Worm (Caenorhabditis elegans) whole organism, L3 larva: Measurements from ENCODE around the gene W07E11.1.

Experiments
- R02D3.7 ChIP-seq: fragments of 150-350 bp; optimal IDR thresholded peaks from 2 replicates; lab custom pipeline; 2014; ENCODE audit warnings: missing biosample characterization, missing genetic modification characterization
- ZK546.5 ChIP-seq: sonication (generic microtip); optimal IDR thresholded peaks from 2 replicates; lab custom pipeline; 2017; ENCODE audit warnings: missing biosample characterization, missing genetic modification characterization
- aly-2 ChIP-seq: fragments of 150-350 bp; optimal IDR thresholded peaks from 2 replicates; lab custom pipeline; 2014; ENCODE audit warnings: missing biosample characterization, missing genetic modification characterization
- ama-1 ChIP-seq: fragments of 150-350 bp; optimal IDR thresholded peaks from 2 replicates; lab custom pipeline; 2018
- ceh-16 ChIP-seq: sonication (generic microtip); optimal IDR thresholded peaks from 2 replicates; lab custom pipeline; 2017; ENCODE audit warnings: missing biosample characterization, missing genetic modification characterization
- ceh-28 ChIP-seq: fragments of 150-350 bp; optimal IDR thresholded peaks from 2 replicates; lab custom pipeline; 2014; ENCODE audit warnings: missing biosample characterization, missing genetic modification reagents, missing genetic modification characterization
- ceh-82 ChIP-seq: fragments of 150-350 bp; optimal IDR thresholded peaks from 2 replicates; lab custom pipeline; 2014; ENCODE audit warnings: missing biosample characterization, missing genetic modification characterization
- ceh-9 ChIP-seq: sonication (generic microtip); optimal IDR thresholded peaks from 2 replicates; lab custom pipeline; 2018; ENCODE audit warnings: missing biosample characterization, missing genetic modification characterization
- daf-12 ChIP-seq: fragments of 150-350 bp; optimal IDR thresholded peaks from 2 replicates; lab custom pipeline; 2014; ENCODE audit warnings: missing biosample characterization, missing genetic modification reagents, missing genetic modification characterization
- egl-27 ChIP-seq: sonication (generic microtip); optimal IDR thresholded peaks from 4 replicates; lab custom pipeline; 2017; ENCODE audit warnings: missing biosample characterization, missing genetic modification reagents, missing genetic modification characterization
- egl-5 ChIP-seq: fragments of 150-350 bp; optimal IDR thresholded peaks from 2 replicates; lab custom pipeline; 2017; ENCODE audit warnings: missing biosample characterization, missing genetic modification reagents, missing genetic modification characterization, inconsistent platforms
- elt-1 ChIP-seq: fragments of 150-350 bp; optimal IDR thresholded peaks from 2 replicates; lab custom pipeline; 2014; ENCODE audit warnings: missing biosample characterization, missing genetic modification characterization
- elt-2 ChIP-seq: sonication (generic microtip); optimal IDR thresholded peaks from 2 replicates; lab custom pipeline; 2016; ENCODE audit warnings: missing genetic modification reagents, mild to moderate bottlenecking, missing genetic modification characterization, missing compliant biosample characterization
- elt-3 ChIP-seq, 3 experiments: fragments of 150-350 bp in 1 of 3; sonication (generic microtip) in 2 of 3; optimal IDR thresholded peaks; 2 replicates in 2 of 3; 4 replicates in 1 of 3; lab custom pipeline; 2014 to 2017; ENCODE audit warnings: missing biosample characterization in 3 of 3, missing genetic modification characterization in 3 of 3
- eor-1 ChIP-seq, 2 experiments: fragments of 150-350 bp; optimal IDR thresholded peaks; 2 replicates each; lab custom pipeline; 2014 to 2018; ENCODE audit warnings: missing biosample characterization in 2 of 2, missing genetic modification characterization in 2 of 2
- fkh-10 ChIP-seq: sonication (generic microtip); optimal IDR thresholded peaks from 2 replicates; lab custom pipeline; 2017; ENCODE audit warnings: missing biosample characterization, missing genetic modification reagents, missing genetic modification characterization
- fkh-2 ChIP-seq: fragments of 150-350 bp; optimal IDR thresholded peaks from 2 replicates; lab custom pipeline; 2014; ENCODE audit warnings: missing biosample characterization, missing genetic modification reagents, missing genetic modification characterization
- fos-1 ChIP-seq: fragments of 150-350 bp; optimal IDR thresholded peaks from 2 replicates; lab custom pipeline; 2014; ENCODE audit warnings: missing biosample characterization, missing genetic modification characterization
- hmg-11 ChIP-seq: sonication (generic microtip); optimal IDR thresholded peaks from 2 replicates; lab custom pipeline; 2016; ENCODE audit warnings: missing genetic modification characterization, missing compliant biosample characterization
- jun-1 ChIP-seq: fragments of 150-350 bp; optimal IDR thresholded peaks from 2 replicates; lab custom pipeline; 2014; ENCODE audit warnings: missing biosample characterization, missing genetic modification reagents, missing genetic modification characterization
- lin-15B ChIP-seq: fragments of 150-350 bp; optimal IDR thresholded peaks from 2 replicates; lab custom pipeline; 2014; ENCODE audit warnings: missing biosample characterization, missing genetic modification characterization
- lin-39 ChIP-seq: fragments of 150-350 bp; optimal IDR thresholded peaks from 2 replicates; lab custom pipeline; 2018; ENCODE audit warnings: missing biosample characterization, missing genetic modification reagents, missing genetic modification characterization
- lsy-12 ChIP-seq: sonication (generic microtip); optimal IDR thresholded peaks from 2 replicates; lab custom pipeline; 2016; ENCODE audit warnings: mild to moderate bottlenecking, missing genetic modification characterization, missing compliant biosample characterization
- mdl-1 ChIP-seq: fragments of 150-350 bp; optimal IDR thresholded peaks from 2 replicates; lab custom pipeline; 2014; ENCODE audit warnings: missing biosample characterization, missing genetic modification characterization
- mml-1 ChIP-seq: fragments of 150-350 bp; sonication (generic microtip); optimal IDR thresholded peaks from 3 replicates; lab custom pipeline; 2014; ENCODE audit warnings: missing biosample characterization, missing genetic modification characterization
- nfya-1 ChIP-seq: sonication (generic microtip); optimal IDR thresholded peaks from 2 replicates; lab custom pipeline; 2017; ENCODE audit warnings: missing genetic modification characterization, mild to moderate bottlenecking, missing compliant biosample characterization, antibody characterized with exemption, moderate library complexity; ENCODE audit not compliant: insufficient read depth
- nhr-11 ChIP-seq: fragments of 150-350 bp; optimal IDR thresholded peaks from 2 replicates; lab custom pipeline; 2014; ENCODE audit warnings: missing biosample characterization, missing genetic modification characterization
- nhr-12 ChIP-seq: fragments of 150-350 bp; optimal IDR thresholded peaks from 2 replicates; lab custom pipeline; 2014; ENCODE audit warnings: missing biosample characterization, missing genetic modification characterization
- nhr-23 ChIP-seq: fragments of 150-350 bp; optimal IDR thresholded peaks from 2 replicates; lab custom pipeline; 2014; ENCODE audit warnings: missing biosample characterization, missing genetic modification reagents, missing genetic modification characterization
- nhr-237 ChIP-seq: fragments of 150-350 bp; optimal IDR thresholded peaks from 2 replicates; lab custom pipeline; 2014; ENCODE audit warnings: missing biosample characterization, missing genetic modification characterization
- nhr-25 ChIP-seq: sonication (generic microtip); optimal IDR thresholded peaks from 2 replicates; lab custom pipeline; 2017; ENCODE audit warnings: missing biosample characterization, missing genetic modification characterization
- nhr-28 ChIP-seq: fragments of 150-350 bp; optimal IDR thresholded peaks from 2 replicates; lab custom pipeline; 2014; ENCODE audit warnings: missing biosample characterization, missing genetic modification characterization
- nhr-43 ChIP-seq: sonication (generic microtip); optimal IDR thresholded peaks from 2 replicates; lab custom pipeline; 2016; ENCODE audit warnings: mild to moderate bottlenecking, missing genetic modification characterization, missing compliant biosample characterization; ENCODE audit not compliant: poor library complexity, severe bottlenecking
- nhr-67 ChIP-seq: fragments of 150-350 bp; optimal IDR thresholded peaks from 2 replicates; lab custom pipeline; 2014; ENCODE audit warnings: missing biosample characterization, missing genetic modification characterization
- nhr-76 ChIP-seq: fragments of 150-350 bp; sonication (generic microtip); optimal IDR thresholded peaks from 5 replicates; lab custom pipeline; 2014; ENCODE audit warnings: missing biosample characterization, missing genetic modification characterization
- nhr-77 ChIP-seq: fragments of 150-350 bp; optimal IDR thresholded peaks from 2 replicates; lab custom pipeline; 2014; ENCODE audit warnings: missing biosample characterization, missing genetic modification characterization
- pha-4 ChIP-seq: fragments of 150-350 bp; optimal IDR thresholded peaks from 2 replicates; lab custom pipeline; 2014; ENCODE audit warnings: missing biosample characterization, missing genetic modification reagents, missing genetic modification characterization
- pqm-1 ChIP-seq: fragments of 150-350 bp; optimal IDR thresholded peaks from 2 replicates; lab custom pipeline; 2017; ENCODE audit warnings: missing biosample characterization, missing genetic modification characterization, inconsistent platforms
- sea-2 ChIP-seq: fragments of 150-350 bp; sonication (generic microtip); optimal IDR thresholded peaks from 4 replicates; lab custom pipeline; 2014; ENCODE audit warnings: missing biosample characterization, missing genetic modification reagents, missing genetic modification characterization
- skn-1 ChIP-seq: fragments of 150-350 bp; optimal IDR thresholded peaks from 2 replicates; lab custom pipeline; 2014; ENCODE audit warnings: missing biosample characterization, missing genetic modification characterization
- snpc-4 ChIP-seq: fragments of 150-350 bp; optimal IDR thresholded peaks from 2 replicates; lab custom pipeline; 2014; ENCODE audit warnings: missing biosample characterization, missing genetic modification characterization
- tbx-2 ChIP-seq: sonication (generic microtip); optimal IDR thresholded peaks from 2 replicates; lab custom pipeline; 2016; ENCODE audit warnings: mild to moderate bottlenecking, missing genetic modification characterization, missing compliant biosample characterization
- unc-39 ChIP-seq: sonication (generic microtip); optimal IDR thresholded peaks from 4 replicates; lab custom pipeline; 2017; ENCODE audit warnings: missing biosample characterization, missing genetic modification characterization
- unc-62 ChIP-seq: fragments of 150-350 bp; sonication (generic microtip); optimal IDR thresholded peaks from 4 replicates; lab custom pipeline; 2014; ENCODE audit warnings: missing biosample characterization, missing genetic modification reagents, missing genetic modification characterization
- zag-1 ChIP-seq: fragments of 150-350 bp; optimal IDR thresholded peaks from 2 replicates; lab custom pipeline; 2014; ENCODE audit warnings: missing biosample characterization, missing genetic modification characterization
- ztf-11 ChIP-seq: fragments of 150-350 bp; optimal IDR thresholded peaks from 2 replicates; lab custom pipeline; 2014; ENCODE audit warnings: missing biosample characterization, missing genetic modification characterization
- ztf-4 ChIP-seq: fragments of 150-350 bp; optimal IDR thresholded peaks from 2 replicates; lab custom pipeline; 2014; ENCODE audit warnings: missing biosample characterization, missing genetic modification characterization

W07E11.1 gene

ce11 chrX:10068468-10068867, 16.0 kb upstream of the W07E11.1 start:
- TF ChIP-seq egl-5 (tag; lab: Kevin White, UChicago) = peak; percentile 49
- TF ChIP-seq nfya-1 (tag; lab: Kevin White, UChicago) = peak; percentile 1
- no peak for TF ChIP-seq nhr-23 (tag; lab: Kevin White, UChicago)

- no peak for TF ChIP-seq sea-2 (GFP tag; lab: Kevin White, UChicago)
- no peak for TF ChIP-seq ceh-28 (tag; lab: Kevin White, UChicago)
- no peak for TF ChIP-seq elt-1
- TF ChIP-seq nhr-237 = no peak
- no peak for TF ChIP-seq ceh-9 (tag; lab: Kevin White, UChicago)
- no peak for TF ChIP-seq daf-12 (tag; lab: Kevin White, UChicago)
- no peak for TF ChIP-seq lsy-12
- no peak for TF ChIP-seq nhr-76 (tag; lab: Kevin White, UChicago)
- TF ChIP-seq ztf-11 (tag; lab: Kevin White, UChicago) = no peak
- TF ChIP-seq snpc-4 (tag; lab: Kevin White, UChicago) = no peak
- TF ChIP-seq fos-1 (tag; lab: Kevin White, UChicago) = no peak
- no peak for TF ChIP-seq nhr-43 (tag; lab: Kevin White, UChicago)
These were observed 14.7 kb upstream of the W07E11.1 start, which contains the start of gene mlck-1 for ce11 chrX:10069692-10070091. Gene mlck-1, minus strand, starts transcription at chrX:10069792.

- TF ChIP-seq fos-1 (tag; lab: Kevin White, UChicago) (no peak), mml-1 (tag; lab: Kevin White, UChicago) (no peak), ceh-9 (tag; lab: Kevin White, UChicago) (no peak), ztf-4 (tag; lab: Kevin White, UChicago) (no peak), nhr-237 (no peak), nhr-23 (tag; lab: Kevin White, UChicago) (peak; percentile 11), elt-3 (tag; optimal IDR thresholded peaks at IDR 0.05; lab: Kevin White, UChicago) (no peak), unc-39 (no peak), ceh-28 (tag; lab: Kevin White, UChicago) (peak; percentile 54), sea-2 (GFP tag; lab: Kevin White, UChicago) (no peak), R02D3.7 (tag; lab: Kevin White, UChicago) (no peak), pha-4 (peak; percentile 57), skn-1 (tag; lab: Kevin White, UChicago) (no peak), nhr-76 (tag; lab: Kevin White, UChicago) (no peak), ztf-11 (tag; lab: Kevin White, UChicago) (no peak), mdl-1 (tag; lab: Kevin White, UChicago) (no peak), nhr-11 (tag; lab: Kevin White, UChicago) (no peak), tbx-2 (no peak), nhr-67 (tag; lab: Kevin White, UChicago) (no peak), lsy-12 (no peak), ceh-16 (no peak), daf-12 (tag; lab: Kevin White, UChicago) (no peak), egl-27 (tag; lab: Kevin White, UChicago) (no peak), snpc-4 (tag; lab: Kevin White, UChicago) (no peak), ceh-82 (tag; lab: Kevin White, UChicago) (no peak), egl-5 (tag; lab: Kevin White, UChicago) (no peak), nfya-1 (tag; lab: Kevin White, UChicago) (peak; percentile 3), pqm-1 (tag; lab: Kevin White, UChicago) (peak; percentile 66), ZK546.5 (no peak), nhr-28 (tag; lab: Kevin White, UChicago) (no peak), zag-1 (no peak), hmg-11 (tag; lab: Kevin White, UChicago) (peak; percentile 7), nhr-77 (tag; lab: Kevin White, UChicago) (no peak), nhr-12 (tag; lab: Kevin White, UChicago) (no peak), lin-39 (no peak), fkh-2 (tag; lab: Kevin White, UChicago) (no peak), nhr-25 (tag; lab: Kevin White, UChicago) (no peak), fkh-10 (no peak), aly-2 (tag; lab: Kevin White, UChicago) (no peak), elt-2 (tag; lab: Kevin White, UChicago) (peak; percentile 73), lin-15B (tag; lab: Kevin White, UChicago) (no peak), jun-1 (tag; lab: Kevin White, UChicago) (no peak), ama-1 (lab: Kevin White, UChicago) (no peak), unc-62 (GFP tag; lab: Kevin White, UChicago) (no peak), elt-1 (no peak), nhr-43 (tag; lab: Kevin White, UChicago) (no peak), eor-1 (tag; optimal IDR thresholded peaks at IDR 0.05; lab: Kevin White, UChicago) (no peak)
- TF ChIP-seq, all 47 proteins: peak for 7
These were observed 10.2 kb upstream of the W07E11.1 start, which contains the start of gene ZC373.5 for ce11 chrX:10074233-10074632. Gene ZC373.5, minus strand, starts transcription at chrX:10074391.
